Fruit fly (Drosophila melanogaster) whole organism: ENCODE results near the gene CG31717.

ENCODE experiments used
- CG8478 ChIP-seq: fragments of >200 bp; optimal IDR thresholded peaks from 2 replicates; lab custom pipeline; 2018; ENCODE audit warnings: inconsistent platforms
- EcR ChIP-seq, 2 experiments: fragments of >200 bp; optimal IDR thresholded peaks; 2 replicates each; lab custom pipeline; 2017; ENCODE audit warnings: missing biosample characterization in 2 of 2, missing genetic modification characterization in 2 of 2, missing genetic modification reagents in 2 of 2
- pan ChIP-seq: fragments of >200 bp; optimal IDR thresholded peaks from 2 replicates; lab custom pipeline; 2017
- psq ChIP-seq: fragments of >200 bp; optimal IDR thresholded peaks from 2 replicates; lab custom pipeline; 2017
- usp ChIP-seq: fragments of >200 bp; optimal IDR thresholded peaks from 2 replicates; lab custom pipeline; 2017; ENCODE audit warnings: missing biosample characterization, missing genetic modification characterization, mixed read lengths

- TF ChIP-seq EcR (GFP tag; optimal IDR thresholded peaks at IDR 0.05; lab: Kevin White, UChicago): no peak
- TF ChIP-seq usp (GFP tag; lab: Kevin White, UChicago): no peak
- no peak for TF ChIP-seq pan (lab: Kevin White, UChicago)
- no peak for TF ChIP-seq CG8478 (lab: Kevin White, UChicago)
- TF ChIP-seq psq (lab: Kevin White, UChicago): no peak
Measured at dm6 chr2L:10263343-10263744, 12.8 kb downstream of the CG31717 start, which contains the start of gene Rsf1.
